Worm (Caenorhabditis elegans): ENCODE results near the gene mps-4.

DNA sequence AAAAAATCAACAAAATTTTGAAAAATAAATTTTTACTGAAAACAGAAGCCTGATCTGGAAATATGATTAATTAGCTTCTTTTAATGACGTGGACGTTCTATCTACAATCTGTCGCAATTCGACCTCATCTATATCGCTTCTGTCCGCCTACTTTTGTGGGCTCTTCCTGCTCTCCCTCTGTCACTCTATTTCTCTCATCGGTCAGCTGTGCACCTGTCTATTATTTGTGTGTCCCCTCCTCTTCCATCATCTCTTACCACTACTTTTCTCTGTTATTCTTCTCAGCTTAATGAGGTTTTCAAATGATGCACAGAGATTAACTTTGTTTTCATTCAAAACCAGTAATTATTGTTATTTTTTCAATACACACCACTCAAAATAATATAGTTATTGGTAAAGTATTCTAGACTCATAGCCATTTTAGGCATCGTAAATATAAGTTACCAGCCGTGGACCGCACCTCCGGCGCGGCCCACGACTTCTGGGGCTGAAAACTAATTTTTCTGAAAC is 27.6 kb upstream of the mps-4 start:
- TF ChIP-seq nhr-237 (tag; optimal IDR thresholded peaks at IDR 0.05) (no peak), nhr-28 (tag; optimal IDR thresholded peaks at IDR 0.05) (no peak)

Data from whole organism, L1 larva.